Worm (Caenorhabditis elegans) whole organism, late embryonic: Measurements from ENCODE around the gene C18H9.1.

Source experiments
- C08G9.2 ChIP-seq: sonication (generic microtip); optimal IDR thresholded peaks from 2 replicates; lab custom pipeline; 2016; ENCODE audit warnings: mild to moderate bottlenecking, missing genetic modification characterization, moderate library complexity, missing compliant biosample characterization
- F13H6.1 ChIP-seq: sonication (generic microtip); optimal IDR thresholded peaks from 2 replicates; lab custom pipeline; 2016; ENCODE audit warnings: missing genetic modification characterization, missing compliant biosample characterization
- K09A11.1 ChIP-seq: sonication (generic microtip); optimal IDR thresholded peaks from 2 replicates; lab custom pipeline; 2017; ENCODE audit warnings: antibody characterized with exemption, mild to moderate bottlenecking, missing genetic modification characterization, missing compliant biosample characterization; ENCODE audit not compliant: insufficient read depth
- T23F11.4 ChIP-seq: fragments of 200-800 bp; sonication (Bioruptor generic); optimal IDR thresholded peaks from 2 replicates; lab custom pipeline; 2018; ENCODE audit warnings: mild to moderate bottlenecking, missing genetic modification characterization, missing compliant biosample characterization
- ahr-1 ChIP-seq: sonication (generic microtip); optimal IDR thresholded peaks from 2 replicates; lab custom pipeline; 2016; ENCODE audit warnings: missing genetic modification characterization, missing compliant biosample characterization
- ceh-14 ChIP-seq: sonication (generic microtip); optimal IDR thresholded peaks from 2 replicates; lab custom pipeline; 2016; ENCODE audit warnings: missing genotype, missing genetic modification characterization, missing compliant biosample characterization
- ceh-18 ChIP-seq: sonication (generic microtip); optimal IDR thresholded peaks from 2 replicates; lab custom pipeline; 2016; ENCODE audit warnings: missing genetic modification characterization, missing compliant biosample characterization
- ceh-19 ChIP-seq: fragments of 200-800 bp; sonication (Bioruptor generic); optimal IDR thresholded peaks from 2 replicates; lab custom pipeline; 2018; ENCODE audit warnings: mild to moderate bottlenecking, missing genetic modification characterization, missing compliant biosample characterization
- ceh-2 ChIP-seq: sonication (generic microtip); optimal IDR thresholded peaks from 2 replicates; lab custom pipeline; 2016; ENCODE audit warnings: missing genotype, missing genetic modification characterization, missing compliant biosample characterization
- ceh-22 ChIP-seq: sonication (generic microtip); optimal IDR thresholded peaks from 2 replicates; lab custom pipeline; 2017; ENCODE audit warnings: missing biosample characterization, missing genetic modification characterization
- ceh-24 ChIP-seq: sonication (generic microtip); optimal IDR thresholded peaks from 2 replicates; lab custom pipeline; 2016; ENCODE audit warnings: mild to moderate bottlenecking, missing genetic modification characterization, missing compliant biosample characterization
- ceh-31 ChIP-seq: sonication (generic microtip); optimal IDR thresholded peaks from 2 replicates; lab custom pipeline; 2016; ENCODE audit warnings: missing genetic modification characterization, missing compliant biosample characterization
- ceh-34 ChIP-seq: sonication (generic microtip); optimal IDR thresholded peaks from 2 replicates; lab custom pipeline; 2016; ENCODE audit warnings: mild to moderate bottlenecking, missing genetic modification characterization, missing compliant biosample characterization
- ceh-45 ChIP-seq: fragments of 200-800 bp; sonication (Bioruptor generic); IDR thresholded peaks from 2 replicates; pipeline ENCODE4 v1.3.6; 2022; ENCODE audit warnings: missing genetic modification reagents, missing genetic modification characterization, missing compliant biosample characterization
- ceh-6 ChIP-seq: fragments of 200-800 bp; sonication (Bioruptor generic); optimal IDR thresholded peaks from 2 replicates; lab custom pipeline; 2018; ENCODE audit warnings: mild to moderate bottlenecking, missing genetic modification characterization, missing compliant biosample characterization
- dve-1 ChIP-seq: sonication (generic microtip); optimal IDR thresholded peaks from 2 replicates; lab custom pipeline; 2017; ENCODE audit warnings: antibody characterized with exemption, mild to moderate bottlenecking, missing genetic modification characterization, missing compliant biosample characterization
- elt-2 ChIP-seq: sonication (generic microtip); optimal IDR thresholded peaks from 2 replicates; lab custom pipeline; 2016; ENCODE audit warnings: missing genetic modification reagents, missing genetic modification characterization, missing compliant biosample characterization
- elt-4 ChIP-seq: sonication (generic microtip); optimal IDR thresholded peaks from 2 replicates; lab custom pipeline; 2016; ENCODE audit warnings: missing genetic modification characterization, missing compliant biosample characterization
- ets-4 ChIP-seq: sonication (generic microtip); optimal IDR thresholded peaks from 2 replicates; lab custom pipeline; 2016; ENCODE audit warnings: missing genetic modification characterization, missing compliant biosample characterization
- gmeb-2 ChIP-seq: sonication (generic microtip); optimal IDR thresholded peaks from 2 replicates; lab custom pipeline; 2016; ENCODE audit warnings: missing genetic modification characterization, inconsistent platforms, missing compliant biosample characterization
- hlh-13 ChIP-seq: fragments of 200-800 bp; sonication (Bioruptor generic); optimal IDR thresholded peaks from 2 replicates; lab custom pipeline; 2018; ENCODE audit warnings: mild to moderate bottlenecking, missing genetic modification characterization, missing compliant biosample characterization
- hlh-15 ChIP-seq: sonication (generic microtip); optimal IDR thresholded peaks from 2 replicates; lab custom pipeline; 2016; ENCODE audit warnings: missing genetic modification characterization, missing compliant biosample characterization
- hlh-6 ChIP-seq: sonication (generic microtip); optimal IDR thresholded peaks from 2 replicates; lab custom pipeline; 2016; ENCODE audit warnings: missing genotype, missing genetic modification characterization, missing compliant biosample characterization
- hlh-8 ChIP-seq: sonication (generic microtip); optimal IDR thresholded peaks from 2 replicates; lab custom pipeline; 2016; ENCODE audit warnings: missing genotype, missing genetic modification characterization, missing compliant biosample characterization
- lin-11 ChIP-seq: fragments of 200-800 bp; sonication (Bioruptor generic); optimal IDR thresholded peaks from 2 replicates; lab custom pipeline; 2018; ENCODE audit warnings: mild to moderate bottlenecking, missing genetic modification characterization, missing compliant biosample characterization
- nhr-11 ChIP-seq: fragments of 150-350 bp; optimal IDR thresholded peaks from 2 replicates; lab custom pipeline; 2014; ENCODE audit warnings: missing biosample characterization, missing genetic modification characterization
- nhr-232 ChIP-seq: sonication (generic microtip); optimal IDR thresholded peaks from 2 replicates; lab custom pipeline; 2016; ENCODE audit warnings: missing genetic modification characterization, missing compliant biosample characterization
- npax-4 ChIP-seq: sonication (generic microtip); optimal IDR thresholded peaks from 2 replicates; lab custom pipeline; 2016; ENCODE audit warnings: missing genetic modification characterization, missing compliant biosample characterization
- pag-3 ChIP-seq: sonication (generic microtip); optimal IDR thresholded peaks from 2 replicates; lab custom pipeline; 2016; ENCODE audit warnings: missing compliant biosample characterization, missing genetic modification characterization, borderline replicate concordance
- pax-1 ChIP-seq: fragments of 150-350 bp; optimal IDR thresholded peaks from 2 replicates; lab custom pipeline; 2014; ENCODE audit warnings: missing biosample characterization, missing genetic modification characterization
- pha-4 ChIP-seq: fragments of 150-350 bp; optimal IDR thresholded peaks from 2 replicates; lab custom pipeline; 2018; ENCODE audit warnings: missing biosample characterization, missing genetic modification reagents, missing genetic modification characterization
- pqm-1 ChIP-seq: sonication (generic microtip); optimal IDR thresholded peaks from 2 replicates; lab custom pipeline; 2016; ENCODE audit warnings: missing genetic modification characterization, missing compliant biosample characterization
- pros-1 ChIP-seq: fragments of 150-350 bp; optimal IDR thresholded peaks from 2 replicates; lab custom pipeline; 2014; ENCODE audit warnings: missing biosample characterization, missing genetic modification reagents, missing genetic modification characterization
- sdc-2 ChIP-seq: sonication (generic microtip); optimal IDR thresholded peaks from 2 replicates; lab custom pipeline; 2016; ENCODE audit warnings: missing genotype, missing genetic modification characterization, missing compliant biosample characterization
- sox-4 ChIP-seq: sonication (generic microtip); optimal IDR thresholded peaks from 2 replicates; lab custom pipeline; 2017; ENCODE audit warnings: mild to moderate bottlenecking, missing genetic modification characterization, inconsistent platforms, missing compliant biosample characterization
- syd-9 ChIP-seq: sonication (generic microtip); optimal IDR thresholded peaks from 2 replicates; lab custom pipeline; 2016; ENCODE audit warnings: mild to moderate bottlenecking, missing genetic modification characterization, moderate library complexity, missing compliant biosample characterization
- tbx-2 ChIP-seq: sonication (generic microtip); optimal IDR thresholded peaks from 2 replicates; lab custom pipeline; 2016; ENCODE audit warnings: missing genetic modification characterization, missing compliant biosample characterization
- tbx-7 ChIP-seq: sonication (generic microtip); optimal IDR thresholded peaks from 2 replicates; lab custom pipeline; 2016; ENCODE audit warnings: missing genotype, missing genetic modification characterization, missing compliant biosample characterization
- ttx-3 ChIP-seq: sonication (generic microtip); optimal IDR thresholded peaks from 2 replicates; lab custom pipeline; 2016; ENCODE audit warnings: missing genetic modification reagents, missing genetic modification characterization, missing compliant biosample characterization
- unc-3 ChIP-seq, 2 experiments: fragments of 200-800 bp in 1 of 2; sonication (Bioruptor generic) in 1 of 2; sonication (generic microtip) in 1 of 2; conservative IDR thresholded peaks in 1 of 2; optimal IDR thresholded peaks in 1 of 2; 2 replicates each; pipeline versions ENCODE4 v1.3.6 to Lab custom; 2016 to 2022; ENCODE audit warnings: missing compliant biosample characterization in 2 of 2, missing genetic modification characterization in 2 of 2, missing genetic modification reagents in 1 of 2
- unc-42 ChIP-seq: sonication (generic microtip); optimal IDR thresholded peaks from 2 replicates; lab custom pipeline; 2016; ENCODE audit warnings: missing genotype, missing genetic modification characterization, missing compliant biosample characterization
- unc-86 ChIP-seq: sonication (generic microtip); optimal IDR thresholded peaks from 2 replicates; lab custom pipeline; 2016; ENCODE audit warnings: missing genetic modification characterization, missing compliant biosample characterization
- zip-5 ChIP-seq: sonication (generic microtip); optimal IDR thresholded peaks from 2 replicates; lab custom pipeline; 2016; ENCODE audit warnings: missing genetic modification characterization, missing compliant biosample characterization
- ztf-16 ChIP-seq: sonication (generic microtip); optimal IDR thresholded peaks from 2 replicates; lab custom pipeline; 2017; ENCODE audit warnings: missing genetic modification characterization, missing compliant biosample characterization

C18H9.1 gene

DNA sequence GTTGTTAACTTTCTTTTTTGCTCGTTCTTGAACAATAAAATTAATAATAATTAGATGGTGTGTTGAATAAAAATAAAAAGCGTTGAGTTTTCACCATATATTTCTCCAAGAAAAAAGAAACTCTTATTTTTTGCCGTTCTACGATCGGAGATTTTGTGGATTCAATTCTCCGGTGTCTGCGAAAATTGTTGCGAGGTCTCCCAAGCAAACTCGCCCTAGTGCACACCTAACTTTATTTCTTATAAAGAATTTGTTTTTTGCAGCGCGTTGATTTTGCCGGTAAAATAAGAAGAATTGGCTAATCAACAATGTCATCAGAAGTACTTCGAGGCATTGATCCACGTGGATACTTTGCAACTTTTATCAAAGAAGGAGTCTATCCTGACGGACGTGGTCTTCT, 42.5 kb downstream of the C18H9.1 start, which contains the start of gene exos-8 (continued):
- TF ChIP-seq hlh-15 (peak; percentile 38), zip-5 (peak; percentile 91), F13H6.1 (peak; percentile 77), hlh-13 (GFP tag; lab: Kevin White, UChicago) (peak; percentile 21), ceh-2 (tag; lab: Kevin White, UChicago) (peak; percentile 90), pqm-1 (peak; percentile 56), ttx-3 (peak; percentile 49), ceh-18 (peak; percentile 59), elt-4 (no peak), ceh-24 (no peak), sdc-2 (tag; lab: Kevin White, UChicago) (no peak), ahr-1 (peak; percentile 58), ceh-14 (tag; lab: Kevin White, UChicago) (peak; percentile 91), ztf-16 (peak; percentile 30), pag-3 (tag; lab: Kevin White, UChicago) (no peak), lin-11 (no peak), syd-9 (tag; lab: Kevin White, UChicago) (peak; percentile 49), ceh-34 (tag; lab: Kevin White, UChicago) (peak; percentile 72), ceh-31 (tag; lab: Kevin White, UChicago) (peak; percentile 97), T23F11.4 (GFP tag; lab: Kevin White, UChicago) (peak; percentile 11), unc-86 (tag; lab: Kevin White, UChicago) (peak; percentile 49), tbx-2 (tag; lab: Kevin White, UChicago) (peak; percentile 96), sox-4 (peak; percentile 28), tbx-7 (peak; percentile 83)
- TF ChIP-seq, all 69 proteins: peak for 34

- no peak for TF ChIP-seq nhr-11
- TF ChIP-seq ttx-3 = no peak
- no peak for TF ChIP-seq unc-3 (GFP tag; conservative IDR thresholded peaks at IDR 0.05; lab: Robert Waterston, UW)
- TF ChIP-seq unc-3 (tag; optimal IDR thresholded peaks at IDR 0.05; lab: Kevin White, UChicago) = no peak
- TF ChIP-seq pax-1 (tag; lab: Kevin White, UChicago) = no peak
- TF ChIP-seq pha-4 (tag; lab: Kevin White, UChicago) = no peak
- no peak for TF ChIP-seq tbx-7
- TF ChIP-seq C08G9.2 (tag; lab: Kevin White, UChicago) = no peak
- TF ChIP-seq ets-4 = no peak
- TF ChIP-seq hlh-13 (GFP tag; lab: Kevin White, UChicago) = no peak
- no peak for TF ChIP-seq nhr-232 (tag; lab: Kevin White, UChicago)
- no peak for TF ChIP-seq unc-42 (tag; lab: Kevin White, UChicago)
- TF ChIP-seq ceh-2 (tag; lab: Kevin White, UChicago) = no peak
- no peak for TF ChIP-seq hlh-6 (tag; lab: Kevin White, UChicago)
- TF ChIP-seq npax-4 = no peak
- TF ChIP-seq hlh-8 = no peak
- TF ChIP-seq ceh-6 (GFP tag; lab: Kevin White, UChicago) = no peak
- no peak for TF ChIP-seq ceh-18
- no peak for TF ChIP-seq gmeb-2
Observed at ce11 chrII:6742614-6743013, 43.7 kb downstream of the C18H9.1 start, which contains the start of gene F41G3.6. Gene F41G3.6 (plus strand): TSS chrII:6742914.

DNA sequence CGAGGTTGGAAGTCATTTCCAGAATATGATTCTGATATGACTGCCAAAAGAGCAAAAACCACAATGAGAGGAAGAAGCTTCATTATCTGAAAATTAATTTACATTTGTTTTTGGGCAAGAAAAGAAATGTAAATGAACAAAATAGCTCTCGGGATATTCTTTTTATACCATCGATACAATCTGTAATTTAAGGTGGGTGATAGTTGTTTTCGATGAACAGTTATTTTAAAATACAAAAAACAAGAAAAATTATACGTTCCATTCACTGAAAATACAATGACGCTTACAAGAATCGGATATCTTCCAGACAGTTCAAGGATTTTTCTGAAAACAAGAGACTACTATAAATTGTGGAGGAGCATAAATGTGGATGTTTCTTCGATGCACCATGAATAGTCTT, 45.8 kb downstream of the C18H9.1 start, which contains the start of gene ins-15:
Gene ins-15, minus strand, starts transcription at position 101 of the 400 bp plus-strand sequence.
- TF ChIP-seq ztf-16 (no peak), sox-4 (no peak), ceh-45 (GFP tag; lab: Robert Waterston, UW) (no peak), pag-3 (tag; lab: Kevin White, UChicago) (no peak), ceh-34 (tag; lab: Kevin White, UChicago) (no peak), syd-9 (tag; lab: Kevin White, UChicago) (no peak), npax-4 (no peak), pros-1 (tag; lab: Kevin White, UChicago) (no peak), nhr-11 (no peak), pha-4 (tag; lab: Kevin White, UChicago) (no peak), ceh-22 (tag; lab: Kevin White, UChicago) (no peak), unc-86 (tag; lab: Kevin White, UChicago) (no peak), T23F11.4 (GFP tag; lab: Kevin White, UChicago) (no peak), tbx-2 (tag; lab: Kevin White, UChicago) (no peak), dve-1 (tag; lab: Kevin White, UChicago) (no peak), elt-2 (tag; lab: Kevin White, UChicago) (no peak), ceh-19 (GFP tag; lab: Kevin White, UChicago) (no peak), K09A11.1 (tag; lab: Kevin White, UChicago) (no peak)
